Worm (Caenorhabditis elegans): ENCODE measurements around the gene Y9C9A.16.

Y9C9A.16 gene

ce11 chrIV:4988531-4988930 is 12.6 kb upstream of the Y9C9A.16 start, which contains the start of gene E03H12.7:
TSS of gene E03H12.7 (minus strand) at chrIV:4988631.
- TF ChIP-seq sma-3 (GFP tag; optimal IDR thresholded peaks at IDR 0.05): no peak
- no peak for TF ChIP-seq ztf-1 (GFP tag; conservative IDR thresholded peaks at IDR 0.05)

- TF ChIP-seq nhr-12 (tag; optimal IDR thresholded peaks at IDR 0.05) (no peak), aly-2 (tag; optimal IDR thresholded peaks at IDR 0.05) (no peak), nhr-77 (tag; optimal IDR thresholded peaks at IDR 0.05) (no peak), lin-11 (tag; optimal IDR thresholded peaks at IDR 0.05) (no peak), nhr-237 (tag; optimal IDR thresholded peaks at IDR 0.05) (no peak), unc-62 (GFP tag; optimal IDR thresholded peaks at IDR 0.05) (no peak), crh-2 (tag; optimal IDR thresholded peaks at IDR 0.05) (no peak), lin-39 (tag; optimal IDR thresholded peaks at IDR 0.05) (no peak), elt-3 (tag; optimal IDR thresholded peaks at IDR 0.05) (no peak), elt-1 (tag; optimal IDR thresholded peaks at IDR 0.05) (no peak), Y55F3AM.14 (GFP tag; optimal IDR thresholded peaks at IDR 0.05) (no peak), ama-1 (optimal IDR thresholded peaks at IDR 0.05) (no peak), gmeb-1 (tag; optimal IDR thresholded peaks at IDR 0.05) (no peak), ZK546.5 (tag; optimal IDR thresholded peaks at IDR 0.05) (no peak), R02D3.7 (tag; optimal IDR thresholded peaks at IDR 0.05) (no peak), lsy-2 (tag; optimal IDR thresholded peaks at IDR 0.05) (no peak)
Observed at ce11 chrIV:4986246-4986645, 10.3 kb upstream of the Y9C9A.16 start, which contains the start of gene clec-177. TSS of gene clec-177 (plus strand) at chrIV:4986546.

ce11 chrIV:4983746-4984145 is 7.8 kb upstream of the Y9C9A.16 start, which contains the start of gene clec-176:
TSS of gene clec-176 (plus strand) at chrIV:4984046.
- TF ChIP-seq nhr-25 (tag; optimal IDR thresholded peaks at IDR 0.05) (no peak), ztf-1 (GFP tag; conservative IDR thresholded peaks at IDR 0.05) (no peak), nhr-77 (tag; optimal IDR thresholded peaks at IDR 0.05) (no peak), peb-1 (tag; optimal IDR thresholded peaks at IDR 0.05) (no peak), nhr-6 (tag; optimal IDR thresholded peaks at IDR 0.05) (no peak), F13H6.1 (tag; optimal IDR thresholded peaks at IDR 0.05) (no peak)

ce11 chrIV:4982477-4982876 is 6.6 kb upstream of the Y9C9A.16 start, which contains the start of gene E03H12.4:
TSS of gene E03H12.4 (plus strand) at chrIV:4982596.
- TF ChIP-seq elt-1 (tag; optimal IDR thresholded peaks at IDR 0.05): no peak
- TF ChIP-seq mbf-1 (tag; optimal IDR thresholded peaks at IDR 0.05): no peak
- no peak for TF ChIP-seq mab-5 (tag; optimal IDR thresholded peaks at IDR 0.05)
- TF ChIP-seq zag-1 (tag; optimal IDR thresholded peaks at IDR 0.05): no peak
- TF ChIP-seq elt-3 (tag; optimal IDR thresholded peaks at IDR 0.05): no peak
- TF ChIP-seq egl-27 (tag; optimal IDR thresholded peaks at IDR 0.05): no peak
- no peak for TF ChIP-seq nhr-21 (tag; optimal IDR thresholded peaks at IDR 0.05)
- no peak for TF ChIP-seq Y55F3AM.14 (GFP tag; optimal IDR thresholded peaks at IDR 0.05)
- no peak for TF ChIP-seq crh-2 (tag; optimal IDR thresholded peaks at IDR 0.05)
- no peak for TF ChIP-seq ceh-16 (tag; optimal IDR thresholded peaks at IDR 0.05)
- no peak for TF ChIP-seq sem-4 (tag; optimal IDR thresholded peaks at IDR 0.05)
- no peak for TF ChIP-seq ama-1 (optimal IDR thresholded peaks at IDR 0.05)
- TF ChIP-seq lsy-2 (tag; optimal IDR thresholded peaks at IDR 0.05): no peak
- TF ChIP-seq unc-55 (GFP tag; optimal IDR thresholded peaks at IDR 0.05): no peak
- no peak for TF ChIP-seq sma-3 (GFP tag; optimal IDR thresholded peaks at IDR 0.05)
- TF ChIP-seq alr-1 (tag; optimal IDR thresholded peaks at IDR 0.05): no peak
- no peak for TF ChIP-seq C34F6.9 (tag; optimal IDR thresholded peaks at IDR 0.05)
- no peak for TF ChIP-seq nhr-237 (tag; optimal IDR thresholded peaks at IDR 0.05)
- no peak for TF ChIP-seq nhr-10 (tag; optimal IDR thresholded peaks at IDR 0.05)
- TF ChIP-seq F13H6.1 (tag; optimal IDR thresholded peaks at IDR 0.05): no peak

ce11 chrIV:4981027-4981426 is 5.1 kb upstream of the Y9C9A.16 start, which contains the start of gene srz-24:
TSS of gene srz-24 (minus strand) at chrIV:4981127.
- TF ChIP-seq F13H6.1 (tag; optimal IDR thresholded peaks at IDR 0.05) (no peak), mbf-1 (tag; optimal IDR thresholded peaks at IDR 0.05) (no peak), lin-39 (tag; optimal IDR thresholded peaks at IDR 0.05) (no peak), ceh-82 (tag; optimal IDR thresholded peaks at IDR 0.05) (no peak), unc-55 (GFP tag; optimal IDR thresholded peaks at IDR 0.05) (no peak)

All from whole organism, L2 larva.